Fruit fly (Drosophila melanogaster) whole organism, adult: ENCODE results near the gene Tmhs.

ENCODE experiments used
- CG11617 ChIP-seq: fragments of 200-800 bp; sonication (Bioruptor generic); optimal IDR thresholded peaks from 2 replicates; lab custom pipeline; 2017; ENCODE audit warnings: mild to moderate bottlenecking, missing biosample characterization, missing genetic modification reagents, missing genetic modification characterization
- CG12768 ChIP-seq: fragments of 200-800 bp; sonication (Bioruptor generic); optimal IDR thresholded peaks from 2 replicates; lab custom pipeline; 2017; ENCODE audit warnings: missing biosample characterization, missing genetic modification characterization, mild to moderate bottlenecking, moderate library complexity, missing genetic modification reagents
- CG14711 ChIP-seq: fragments of 200-800 bp; sonication (Bioruptor generic); optimal IDR thresholded peaks from 2 replicates; lab custom pipeline; 2018; ENCODE audit warnings: missing biosample characterization, mild to moderate bottlenecking, missing genetic modification characterization, moderate library complexity
- CG1620 ChIP-seq: fragments of 200-800 bp; sonication (Bioruptor generic); optimal IDR thresholded peaks from 2 replicates; lab custom pipeline; 2016; ENCODE audit warnings: missing biosample characterization, missing genetic modification characterization
- CG33017 ChIP-seq: fragments of 200-800 bp; sonication (Bioruptor generic); optimal IDR thresholded peaks from 2 replicates; lab custom pipeline; 2018; ENCODE audit warnings: missing biosample characterization, mild to moderate bottlenecking, missing genetic modification characterization, moderate library complexity
- CG5204 ChIP-seq: fragments of 200-800 bp; sonication (Bioruptor generic); optimal IDR thresholded peaks from 2 replicates; lab custom pipeline; 2016; ENCODE audit warnings: missing biosample characterization, missing genetic modification characterization
- CG7045 ChIP-seq: fragments of 200-800 bp; sonication (Bioruptor generic); optimal IDR thresholded peaks from 2 replicates; lab custom pipeline; 2017; ENCODE audit warnings: missing biosample characterization, mild to moderate bottlenecking, missing genetic modification characterization
- CG7101 ChIP-seq: fragments of 200-800 bp; sonication (Bioruptor generic); optimal IDR thresholded peaks from 2 replicates; lab custom pipeline; 2018; ENCODE audit warnings: missing biosample characterization, mild to moderate bottlenecking, missing genetic modification characterization, moderate library complexity
- Clk ChIP-seq: fragments of 200-800 bp; sonication (Bioruptor generic); optimal IDR thresholded peaks from 2 replicates; lab custom pipeline; 2017; ENCODE audit warnings: missing biosample characterization, missing genetic modification characterization
- Crg-1 ChIP-seq: fragments of 200-800 bp; sonication (Bioruptor generic); optimal IDR thresholded peaks from 2 replicates; lab custom pipeline; 2016; ENCODE audit warnings: missing biosample characterization, missing genetic modification characterization
- Hr96 ChIP-seq: fragments of 200-800 bp; sonication (Bioruptor generic); optimal IDR thresholded peaks from 2 replicates; lab custom pipeline; 2016; ENCODE audit warnings: missing biosample characterization, missing genetic modification characterization
- Mnt ChIP-seq: fragments of 200-800 bp; sonication (Bioruptor generic); optimal IDR thresholded peaks from 2 replicates; lab custom pipeline; 2016; ENCODE audit warnings: missing biosample characterization, mild to moderate bottlenecking, missing genetic modification characterization
- bab1 ChIP-seq: fragments of 200-800 bp; sonication (Bioruptor generic); optimal IDR thresholded peaks from 3 replicates; lab custom pipeline; 2019; ENCODE audit warnings: missing biosample characterization, mild to moderate bottlenecking, missing genetic modification characterization, moderate library complexity
- cic ChIP-seq: fragments of 200-800 bp; sonication (Bioruptor generic); optimal IDR thresholded peaks from 2 replicates; lab custom pipeline; 2017; ENCODE audit warnings: missing biosample characterization, mild to moderate bottlenecking, missing genetic modification characterization, moderate library complexity
- cnc ChIP-seq, 2 experiments: fragments of >200 bp; optimal IDR thresholded peaks; 2 replicates each; lab custom pipeline; 2017
- kay ChIP-seq: fragments of 200-800 bp; sonication (Bioruptor generic); peaks from one replicate; lab custom pipeline; 2016; ENCODE audit warnings: missing biosample characterization, missing genetic modification characterization, borderline replicate concordance
- ovo ChIP-seq: fragments of 200-800 bp; sonication (Bioruptor generic); optimal IDR thresholded peaks from 2 replicates; lab custom pipeline; 2016; ENCODE audit warnings: missing biosample characterization, missing genetic modification characterization
- pad ChIP-seq: fragments of 200-800 bp; sonication (Bioruptor generic); optimal IDR thresholded peaks from 3 replicates; lab custom pipeline; 2017; ENCODE audit warnings: missing biosample characterization, missing genetic modification characterization, mild to moderate bottlenecking, moderate library complexity, missing genetic modification reagents
- tj ChIP-seq: fragments of 200-800 bp; sonication (Bioruptor generic); optimal IDR thresholded peaks from 3 replicates; lab custom pipeline; 2017; ENCODE audit warnings: missing biosample characterization, mild to moderate bottlenecking, missing genetic modification characterization, moderate library complexity
- toe ChIP-seq: fragments of 200-800 bp; sonication (Bioruptor generic); optimal IDR thresholded peaks from 2 replicates; lab custom pipeline; 2016; ENCODE audit warnings: missing biosample characterization, missing genetic modification characterization

The Tmhs gene

DNA sequence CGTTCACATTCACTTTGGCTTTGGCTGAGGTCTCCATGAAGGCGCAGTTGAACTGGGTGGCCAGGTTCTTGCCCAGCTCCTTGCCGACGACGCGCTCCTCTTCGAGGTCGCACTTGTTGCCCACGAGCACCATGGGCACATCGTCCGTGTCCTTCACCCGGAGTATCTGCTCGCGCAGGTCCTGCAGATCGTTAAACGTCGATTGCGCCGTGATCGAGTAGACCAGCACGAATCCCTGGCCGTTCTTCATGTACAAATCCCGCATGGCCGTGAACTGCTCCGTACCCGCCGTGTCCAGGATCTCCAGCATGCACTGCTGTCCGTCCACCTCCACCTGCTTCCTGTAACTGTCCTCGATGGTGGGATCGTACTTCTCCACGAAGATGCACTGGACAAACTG lies 24.7 kb upstream of the Tmhs start:
- TF ChIP-seq Mnt (GFP tag; lab: Kevin White, UChicago) = no peak
- no peak for TF ChIP-seq tj (GFP tag; lab: Kevin White, UChicago)
- no peak for TF ChIP-seq CG1620 (GFP tag; lab: Kevin White, UChicago)
- TF ChIP-seq CG11617 (GFP tag; lab: Kevin White, UChicago) = no peak
- no peak for TF ChIP-seq cnc (optimal IDR thresholded peaks at IDR 0.05; lab: Kevin White, UChicago)
- TF ChIP-seq CG14711 (tag; lab: Kevin White, UChicago) = no peak
- TF ChIP-seq CG7101 (tag; lab: Kevin White, UChicago) = no peak
- TF ChIP-seq cic (GFP tag; lab: Kevin White, UChicago) = no peak

DNA sequence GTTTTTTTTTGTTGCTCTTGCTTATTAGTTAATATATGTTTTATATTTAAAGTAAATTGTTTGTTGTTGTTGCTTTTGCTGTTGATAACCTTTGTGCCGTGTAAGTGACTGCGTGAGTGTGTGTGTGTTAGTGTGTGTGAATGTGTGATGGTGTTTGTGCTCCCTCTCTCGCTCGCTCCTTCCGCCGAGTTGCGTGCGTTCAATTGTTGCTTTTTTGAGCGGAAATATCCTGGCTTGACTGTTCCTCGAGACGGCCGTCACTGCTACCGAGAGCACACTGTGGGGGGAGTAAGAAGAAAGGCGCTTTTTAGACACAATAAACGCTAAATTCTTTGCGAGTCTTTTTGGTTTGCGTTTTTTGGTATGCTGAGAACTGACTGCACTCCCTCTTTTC lies 24.1 kb upstream of the Tmhs start:
- TF ChIP-seq CG7045 (no peak), CG11617 (GFP tag; lab: Kevin White, UChicago) (no peak), Clk (GFP tag; lab: Kevin White, UChicago) (no peak), bab1 (peak; percentile 37), tj (GFP tag; lab: Kevin White, UChicago) (no peak), CG12768 (GFP tag; lab: Kevin White, UChicago) (peak; percentile 22), toe (GFP tag; lab: Kevin White, UChicago) (no peak), CG33017 (no peak), cic (GFP tag; lab: Kevin White, UChicago) (peak; percentile 13)

DNA sequence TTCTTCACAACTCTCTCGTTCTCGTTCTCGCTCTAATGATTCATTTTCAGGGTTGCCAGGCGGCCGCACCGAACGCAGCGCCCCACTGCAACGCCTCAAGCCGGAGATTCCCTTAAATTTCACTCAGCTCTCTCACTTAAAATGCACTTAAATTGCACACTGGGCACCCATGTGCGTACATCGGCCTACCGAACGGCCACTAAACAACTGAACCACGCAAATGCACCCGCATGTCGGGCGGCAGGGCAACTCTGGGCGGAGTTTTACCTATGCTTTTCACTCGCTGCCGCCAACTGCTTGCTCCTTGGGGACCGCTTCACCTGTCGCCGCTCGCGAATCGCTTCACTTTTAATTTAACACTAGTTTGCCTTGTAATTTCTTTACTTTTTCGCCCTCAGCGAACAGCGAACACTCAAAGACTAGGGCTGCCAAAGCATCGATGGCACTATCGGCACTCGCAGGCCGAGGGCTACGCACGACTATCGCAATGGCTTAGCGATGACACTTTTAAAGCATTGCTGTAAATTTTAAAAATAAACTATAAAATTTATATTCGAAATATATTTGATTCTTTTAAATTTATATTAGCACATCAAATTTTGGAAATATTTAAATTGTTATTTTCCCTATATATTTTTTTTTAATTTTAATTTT lies 23.5 kb upstream of the Tmhs start, which contains the start of gene Rap1:
Gene Rap1 (minus strand): TSS at position 446 of the 654 bp plus-strand sequence.
- TF ChIP-seq CG7045 (peak; percentile 56), cic (GFP tag; lab: Kevin White, UChicago) (no peak), Clk (GFP tag; lab: Kevin White, UChicago) (peak; percentile 41), cnc (optimal IDR thresholded peaks at IDR 0.05; lab: Kevin White, UChicago) (no peak), Hr96 (GFP tag; lab: Kevin White, UChicago) (peak; percentile 64), Mnt (GFP tag; lab: Kevin White, UChicago) (no peak), CG7101 (tag; lab: Kevin White, UChicago) (peak; percentile 3), CG33017 (no peak), tj (GFP tag; lab: Kevin White, UChicago) (peak; percentile 29), toe (GFP tag; lab: Kevin White, UChicago) (peak; percentile 67), kay (GFP tag; lab: Kevin White, UChicago) (peak; percentile 79), bab1 (peak; percentile 72), CG12768 (GFP tag; lab: Kevin White, UChicago) (no peak), CG11617 (GFP tag; lab: Kevin White, UChicago) (peak; percentile 50), Crg-1 (GFP tag; lab: Kevin White, UChicago) (no peak), CG1620 (GFP tag; lab: Kevin White, UChicago) (peak; percentile 32), CG14711 (tag; lab: Kevin White, UChicago) (peak; percentile 95), ovo (peak; percentile 9), pad (GFP tag; lab: Kevin White, UChicago) (peak; percentile 45), CG5204 (GFP tag; lab: Kevin White, UChicago) (no peak)

DNA sequence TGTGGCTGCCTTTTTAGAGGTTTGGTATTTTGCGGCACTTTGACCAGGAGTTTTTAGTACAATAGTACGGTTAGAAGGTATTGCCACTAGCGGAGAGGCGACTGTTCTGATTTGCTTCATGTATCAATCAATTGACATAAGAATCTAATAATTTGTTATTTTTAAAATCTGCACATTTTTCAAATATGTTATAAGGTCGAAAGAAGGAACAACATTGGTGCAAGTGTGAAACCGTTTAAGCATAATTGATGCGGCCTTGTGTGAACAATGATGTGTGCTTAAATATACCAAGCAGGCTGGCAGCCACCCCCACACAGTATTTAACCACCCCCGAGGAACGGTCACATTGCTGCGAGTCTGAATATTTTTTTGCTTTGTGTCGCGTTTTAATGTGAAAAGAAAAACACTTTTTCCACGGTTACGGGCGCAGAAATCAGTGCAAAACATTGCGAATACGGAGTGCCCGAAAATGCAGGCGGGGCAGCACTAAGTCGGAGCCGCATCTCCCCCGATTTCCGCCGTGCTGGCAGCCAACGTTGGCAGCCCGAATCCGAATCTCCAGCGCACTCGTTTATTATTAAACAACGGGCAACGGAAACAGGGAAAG lies 20.2 kb upstream of the Tmhs start, which contains the start of the genes HBS1 and CG12025:
Gene HBS1 (minus strand): TSS at position 120 of the 607 bp plus-strand sequence.
Gene CG12025 (plus strand): TSS at position 310 of the 607 bp plus-strand sequence.
- TF ChIP-seq toe (GFP tag; lab: Kevin White, UChicago) (peak; percentile 80), Clk (GFP tag; lab: Kevin White, UChicago) (no peak), CG1620 (GFP tag; lab: Kevin White, UChicago) (peak; percentile 52), ovo (peak; percentile 19), CG7101 (tag; lab: Kevin White, UChicago) (peak; percentile 36), bab1 (peak; percentile 38), Crg-1 (GFP tag; lab: Kevin White, UChicago) (no peak), CG11617 (GFP tag; lab: Kevin White, UChicago) (no peak), CG12768 (GFP tag; lab: Kevin White, UChicago) (no peak), Mnt (GFP tag; lab: Kevin White, UChicago) (peak; percentile 51), CG5204 (GFP tag; lab: Kevin White, UChicago) (no peak), CG7045 (peak; percentile 13), pad (GFP tag; lab: Kevin White, UChicago) (peak; percentile 18), kay (GFP tag; lab: Kevin White, UChicago) (no peak), CG14711 (tag; lab: Kevin White, UChicago) (peak; percentile 62), cic (GFP tag; lab: Kevin White, UChicago) (no peak), tj (GFP tag; lab: Kevin White, UChicago) (peak; percentile 25), Hr96 (GFP tag; lab: Kevin White, UChicago) (peak; percentile 58), CG33017 (peak; percentile 8), cnc (optimal IDR thresholded peaks at IDR 0.05; lab: Kevin White, UChicago) (no peak)

DNA sequence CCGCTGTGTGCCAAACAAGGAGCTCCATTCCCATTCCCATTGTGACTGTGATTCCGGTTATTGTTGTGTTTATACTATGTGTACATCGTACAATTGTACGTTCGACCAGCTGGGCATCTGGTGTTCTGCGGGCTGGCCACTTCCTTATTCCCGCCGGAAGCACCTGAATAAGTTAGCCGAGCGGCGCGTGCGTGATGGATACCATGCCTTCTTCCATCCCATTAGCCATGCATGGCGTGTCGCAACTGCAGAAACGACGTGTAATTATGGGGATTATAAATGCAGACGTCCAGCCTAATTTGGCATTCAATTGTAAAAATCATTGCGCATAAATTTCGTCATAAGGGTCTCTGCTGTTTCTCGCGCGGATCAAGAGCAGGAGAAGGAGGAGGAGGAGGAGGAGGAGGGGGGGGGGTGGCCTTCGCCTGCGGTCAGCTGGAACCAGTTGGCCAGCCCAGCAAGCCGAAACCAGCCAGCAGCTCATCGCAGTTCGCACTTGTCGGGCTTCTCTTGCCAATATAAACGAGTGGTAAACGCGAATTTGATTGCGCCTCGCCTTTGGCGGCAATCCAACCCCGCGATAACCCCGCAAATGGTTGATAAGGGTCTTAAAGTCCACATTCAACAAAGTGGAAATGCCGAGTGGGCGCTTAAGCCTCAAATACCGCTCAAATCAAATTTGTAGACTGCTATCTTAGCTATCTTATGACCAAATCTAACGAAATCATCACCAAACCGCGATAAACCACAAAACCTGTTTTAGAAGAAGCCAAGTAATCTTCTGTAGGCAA lies 19.2 kb upstream of the Tmhs start:
- TF ChIP-seq Crg-1 (GFP tag; lab: Kevin White, UChicago) (no peak), bab1 (no peak), ovo (no peak), kay (GFP tag; lab: Kevin White, UChicago) (no peak), CG7101 (tag; lab: Kevin White, UChicago) (no peak), Hr96 (GFP tag; lab: Kevin White, UChicago) (no peak), cic (GFP tag; lab: Kevin White, UChicago) (no peak), CG14711 (tag; lab: Kevin White, UChicago) (no peak), Mnt (GFP tag; lab: Kevin White, UChicago) (no peak), pad (GFP tag; lab: Kevin White, UChicago) (no peak), CG5204 (GFP tag; lab: Kevin White, UChicago) (no peak), Clk (GFP tag; lab: Kevin White, UChicago) (no peak), cnc (optimal IDR thresholded peaks at IDR 0.05; lab: Kevin White, UChicago) (no peak), CG7045 (no peak), CG1620 (GFP tag; lab: Kevin White, UChicago) (no peak), CG12768 (GFP tag; lab: Kevin White, UChicago) (no peak), toe (GFP tag; lab: Kevin White, UChicago) (no peak)
